Worm (Caenorhabditis elegans): ENCODE data around the gene K11G12.6.

- TF ChIP-seq ztf-11 (tag; optimal IDR thresholded peaks at IDR 0.05) (no peak), nhr-77 (tag; optimal IDR thresholded peaks at IDR 0.05) (no peak), skn-1 (tag; optimal IDR thresholded peaks at IDR 0.05) (no peak), nhr-67 (tag; optimal IDR thresholded peaks at IDR 0.05) (no peak), ceh-28 (tag; optimal IDR thresholded peaks at IDR 0.05) (no peak), nhr-43 (tag; optimal IDR thresholded peaks at IDR 0.05; ENCODE audit: poor library complexity, severe bottlenecking) (peak; percentile 95), elt-3 (tag; optimal IDR thresholded peaks at IDR 0.05) (peak in 1 of 3 experiments; percentile 23), R02D3.7 (tag; optimal IDR thresholded peaks at IDR 0.05) (no peak), fkh-10 (GFP tag; optimal IDR thresholded peaks at IDR 0.05) (no peak), nhr-23 (tag; optimal IDR thresholded peaks at IDR 0.05) (peak; percentile 96), aly-2 (tag; optimal IDR thresholded peaks at IDR 0.05) (no peak), ztf-4 (tag; optimal IDR thresholded peaks at IDR 0.05) (no peak), elt-2 (tag; optimal IDR thresholded peaks at IDR 0.05) (no peak)
These were observed 12.1 kb upstream of the K11G12.6 start for ce11 chrX:6741532-6741931.
